Worm (Caenorhabditis elegans) whole organism, mixed stage, embryonic: ENCODE results near the gene kvs-4.

Experiments
- bed-3 ChIP-seq: fragments of 200-800 bp; sonication (Bioruptor generic); optimal IDR thresholded peaks from 3 replicates; lab custom pipeline; 2018; ENCODE audit warnings: mild to moderate bottlenecking, missing genetic modification characterization, moderate library complexity, missing compliant biosample characterization
- ceh-39 ChIP-seq: fragments of 150-350 bp; optimal IDR thresholded peaks from 2 replicates; lab custom pipeline; 2014; ENCODE audit warnings: missing biosample characterization, missing genetic modification characterization
- elt-3 ChIP-seq: fragments of 150-350 bp; optimal IDR thresholded peaks from 2 replicates; lab custom pipeline; 2014; ENCODE audit warnings: missing biosample characterization, missing genetic modification characterization
- lsy-2 ChIP-seq: fragments of 150-350 bp; optimal IDR thresholded peaks from 2 replicates; lab custom pipeline; 2014; ENCODE audit warnings: missing biosample characterization, missing genetic modification characterization
- mab-5 ChIP-seq: fragments of 150-350 bp; optimal IDR thresholded peaks from 2 replicates; lab custom pipeline; 2014; ENCODE audit warnings: missing biosample characterization, missing genetic modification characterization
- nhr-12 ChIP-seq: fragments of 150-350 bp; optimal IDR thresholded peaks from 2 replicates; lab custom pipeline; 2014; ENCODE audit warnings: missing biosample characterization, missing genetic modification characterization
- nhr-28 ChIP-seq: fragments of 150-350 bp; optimal IDR thresholded peaks from 2 replicates; lab custom pipeline; 2014; ENCODE audit warnings: missing biosample characterization, missing genetic modification characterization
- nhr-76 ChIP-seq: sonication (generic microtip); optimal IDR thresholded peaks from 2 replicates; lab custom pipeline; 2017; ENCODE audit warnings: missing biosample characterization, missing genetic modification characterization
- pha-4 ChIP-seq: fragments of 150-350 bp; optimal IDR thresholded peaks from 2 replicates; lab custom pipeline; 2018; ENCODE audit warnings: missing biosample characterization, missing genetic modification reagents, missing genetic modification characterization
- snpc-4 ChIP-seq: fragments of 150-350 bp; optimal IDR thresholded peaks from 2 replicates; lab custom pipeline; 2014; ENCODE audit warnings: missing biosample characterization, missing genetic modification characterization
- unc-62 ChIP-seq: fragments of 150-350 bp; optimal IDR thresholded peaks from 2 replicates; lab custom pipeline; 2014; ENCODE audit warnings: missing biosample characterization, missing genetic modification reagents, missing genetic modification characterization

ce11 chrIII:11012264-11012663 is at the start of gene kvs-4:
- TF ChIP-seq nhr-12 (tag; lab: Kevin White, UChicago) (no peak), elt-3 (no peak), nhr-76 (tag; lab: Kevin White, UChicago) (no peak), unc-62 (GFP tag; lab: Kevin White, UChicago) (no peak), snpc-4 (tag; lab: Kevin White, UChicago) (no peak), ceh-39 (no peak), bed-3 (no peak), lsy-2 (tag; lab: Kevin White, UChicago) (no peak), pha-4 (tag; lab: Kevin White, UChicago) (no peak), nhr-28 (no peak), mab-5 (tag; lab: Kevin White, UChicago) (no peak)
